Worm (Caenorhabditis elegans): ENCODE data around the gene T20B3.1.

DNA sequence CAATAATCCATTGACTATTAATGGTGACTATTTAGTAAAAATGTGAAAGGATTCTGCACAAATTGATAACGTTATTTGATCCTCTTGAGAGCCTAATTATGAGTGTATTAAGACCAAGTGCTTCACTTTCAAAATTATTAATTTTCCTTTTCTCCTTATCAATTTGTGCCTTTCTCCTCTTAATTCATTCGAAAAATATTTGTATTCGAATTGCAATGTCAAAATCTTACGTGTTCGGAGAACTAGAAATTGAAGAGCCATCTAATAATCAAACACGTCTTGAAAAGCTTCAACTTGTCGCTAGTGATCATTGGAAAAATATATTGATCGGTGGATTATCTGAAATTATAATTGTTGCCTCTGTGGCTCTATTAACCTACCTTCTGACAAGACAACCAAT is 33.1 kb downstream of the T20B3.1 start, which contains the start of the genes clec-36 and clec-26:
- TF ChIP-seq nhr-237 (tag; optimal IDR thresholded peaks at IDR 0.05) (no peak), mls-2 (tag; optimal IDR thresholded peaks at IDR 0.05) (no peak), pha-4 (tag; optimal IDR thresholded peaks at IDR 0.05) (no peak), nhr-28 (tag; optimal IDR thresholded peaks at IDR 0.05) (no peak), drap-1 (GFP tag; optimal IDR thresholded peaks at IDR 0.05) (no peak), lsy-2 (tag; optimal IDR thresholded peaks at IDR 0.05) (no peak), nhr-2 (tag; optimal IDR thresholded peaks at IDR 0.05) (no peak), snpc-4 (tag; optimal IDR thresholded peaks at IDR 0.05) (no peak), unc-62 (GFP tag; optimal IDR thresholded peaks at IDR 0.05) (no peak), nhr-12 (tag; optimal IDR thresholded peaks at IDR 0.05) (no peak)

Measured in whole organism, mixed stage, embryonic.